Worm (Caenorhabditis elegans) whole organism, L4 larva: ENCODE measurements around the gene Y10G11A.1.

Experiments used
- madf-5 ChIP-seq, 2 experiments: fragments of 200-800 bp; sonication (Bioruptor generic); IDR thresholded peaks; 2 replicates each; pipeline ENCODE4 v1.3.6; 2022; ENCODE audit warnings: missing compliant biosample characterization in 2 of 2, missing genetic modification characterization in 2 of 2
- nhr-28 ChIP-seq: fragments of 150-350 bp; optimal IDR thresholded peaks from 2 replicates; lab custom pipeline; 2014; ENCODE audit warnings: missing biosample characterization, missing genetic modification characterization

DNA sequence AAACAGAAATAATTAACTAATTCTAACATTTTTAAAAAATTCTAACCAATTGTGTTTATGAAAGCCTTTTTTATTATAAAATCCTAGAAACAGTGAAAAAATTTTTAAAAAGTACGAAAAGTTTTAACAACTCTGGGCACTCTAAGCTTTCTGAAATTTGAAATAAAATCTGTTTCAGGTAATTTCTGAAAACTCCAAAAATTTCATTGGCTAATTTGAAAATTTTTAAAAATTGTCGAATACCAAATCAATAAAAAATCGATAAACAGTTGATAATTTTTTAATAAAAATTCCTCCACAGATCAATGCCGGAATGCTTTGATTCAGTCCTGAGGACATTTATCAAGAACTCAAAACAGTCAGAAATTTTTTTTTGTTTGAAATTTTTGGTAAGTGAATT is 30.8 kb upstream of the Y10G11A.1 start, which contains the start of gene Y65A5A.24:
- no peak for TF ChIP-seq madf-5 (GFP tag; IDR thresholded peaks at IDR 0.05; lab: Robert Waterston, UW)
- TF ChIP-seq nhr-28 (tag; lab: Kevin White, UChicago) = no peak
